Worm (Caenorhabditis elegans) whole organism, L4 larva: Measurements from ENCODE around the gene ZK1073.2.

Experiments
- T26A8.4 ChIP-seq: fragments of 200-800 bp; sonication (Bioruptor generic); IDR thresholded peaks from 2 replicates; pipeline ENCODE4 v1.3.6; 2022; ENCODE audit warnings: missing genetic modification characterization, missing compliant biosample characterization
- Y5F2A.4 ChIP-seq: fragments of 200-800 bp; sonication (Bioruptor generic); optimal IDR thresholded peaks from 2 replicates; lab custom pipeline; 2018; ENCODE audit warnings: mild to moderate bottlenecking, missing genetic modification characterization, missing compliant biosample characterization
- ZK337.2 ChIP-seq: fragments of 200-800 bp; sonication (Bioruptor generic); IDR thresholded peaks from 2 replicates; pipeline ENCODE4 v1.3.6; 2022; ENCODE audit warnings: missing genetic modification reagents, missing genetic modification characterization, missing compliant biosample characterization
- aly-2 ChIP-seq: sonication (generic microtip); optimal IDR thresholded peaks from 2 replicates; lab custom pipeline; 2018; ENCODE audit warnings: missing biosample characterization, missing genetic modification characterization
- attf-4 ChIP-seq: sonication (generic microtip); optimal IDR thresholded peaks from 3 replicates; lab custom pipeline; 2017; ENCODE audit warnings: missing biosample characterization, missing genetic modification characterization
- ceh-28 ChIP-seq: fragments of 150-350 bp; optimal IDR thresholded peaks from 2 replicates; lab custom pipeline; 2014; ENCODE audit warnings: missing biosample characterization, missing genetic modification reagents, missing genetic modification characterization
- cey-2 ChIP-seq: sonication (generic microtip); optimal IDR thresholded peaks from 3 replicates; lab custom pipeline; 2017; ENCODE audit warnings: missing genetic modification characterization, mild to moderate bottlenecking, missing compliant biosample characterization, antibody characterized with exemption, borderline replicate concordance; ENCODE audit not compliant: insufficient read depth
- daf-12 ChIP-seq: fragments of 150-350 bp; optimal IDR thresholded peaks from 2 replicates; lab custom pipeline; 2014; ENCODE audit warnings: missing biosample characterization, missing genetic modification reagents, missing genetic modification characterization
- daf-16 ChIP-seq, 3 experiments: sonication (generic microtip); optimal IDR thresholded peaks; 2 replicates each; lab custom pipeline; 2016 to 2017; ENCODE audit warnings: missing genetic modification characterization in 3 of 3, missing genetic modification reagents in 3 of 3, mild to moderate bottlenecking in 2 of 3, missing compliant biosample characterization in 2 of 3, missing biosample characterization in 1 of 3, moderate library complexity in 1 of 3
- dmd-6 ChIP-seq: fragments of 200-800 bp; sonication (Bioruptor generic); IDR thresholded peaks from 2 replicates; pipeline ENCODE4 v1.3.6; 2022; ENCODE audit warnings: missing genetic modification reagents, missing genetic modification characterization, missing compliant biosample characterization
- dmd-9 ChIP-seq: fragments of 200-800 bp; sonication (Bioruptor generic); IDR thresholded peaks from 2 replicates; pipeline ENCODE4 v1.3.6; 2022; ENCODE audit warnings: missing genetic modification reagents, missing genetic modification characterization, missing compliant biosample characterization
- dpl-1 ChIP-seq: fragments of 150-350 bp; optimal IDR thresholded peaks from 2 replicates; lab custom pipeline; 2014; ENCODE audit warnings: missing biosample characterization, missing genetic modification reagents, missing genetic modification characterization
- dve-1 ChIP-seq: sonication (generic microtip); optimal IDR thresholded peaks from 2 replicates; lab custom pipeline; 2017; ENCODE audit warnings: antibody characterized with exemption, mild to moderate bottlenecking, missing genetic modification characterization, missing compliant biosample characterization; ENCODE audit not compliant: insufficient read depth
- egl-43 ChIP-seq: fragments of 200-800 bp; sonication (Bioruptor generic); IDR thresholded peaks from 2 replicates; pipeline ENCODE4 v1.3.6; 2022; ENCODE audit warnings: missing genetic modification reagents, missing genetic modification characterization, missing compliant biosample characterization
- fos-1 ChIP-seq: fragments of 150-350 bp; optimal IDR thresholded peaks from 2 replicates; lab custom pipeline; 2014; ENCODE audit warnings: missing biosample characterization, missing genetic modification characterization
- hif-1 ChIP-seq, 2 experiments: sonication (generic microtip); optimal IDR thresholded peaks; 2 replicates each; lab custom pipeline; 2016 to 2017; ENCODE audit warnings: missing compliant biosample characterization in 2 of 2, missing genetic modification characterization in 2 of 2, missing genetic modification reagents in 2 of 2, missing genotype in 2 of 2, mild to moderate bottlenecking in 1 of 2
- hlh-11 ChIP-seq: fragments of 200-800 bp; sonication (Bioruptor generic); optimal IDR thresholded peaks from 2 replicates; lab custom pipeline; 2018; ENCODE audit warnings: mild to moderate bottlenecking, missing genetic modification characterization, missing compliant biosample characterization
- hlh-30 ChIP-seq: sonication (generic microtip); optimal IDR thresholded peaks from 2 replicates; lab custom pipeline; 2017; ENCODE audit warnings: antibody characterized with exemption, mild to moderate bottlenecking, missing genetic modification characterization, missing compliant biosample characterization; ENCODE audit not compliant: insufficient read depth
- hmg-1.1 ChIP-seq: fragments of 200-800 bp; sonication (Bioruptor generic); IDR thresholded peaks from 2 replicates; pipeline ENCODE4 v1.3.6; 2022; ENCODE audit warnings: missing genetic modification reagents, missing genetic modification characterization, missing compliant biosample characterization
- lim-7 ChIP-seq: fragments of 200-800 bp; sonication (Bioruptor generic); IDR thresholded peaks from 2 replicates; pipeline ENCODE4 v1.3.6; 2022; ENCODE audit warnings: missing genetic modification characterization, missing compliant biosample characterization
- lin-13 ChIP-seq: fragments of 150-350 bp; optimal IDR thresholded peaks from 2 replicates; lab custom pipeline; 2014; ENCODE audit warnings: missing biosample characterization, missing genetic modification reagents, missing genetic modification characterization
- lin-15B ChIP-seq: fragments of 150-350 bp; sonication (generic microtip); optimal IDR thresholded peaks from 3 replicates; lab custom pipeline; 2014; ENCODE audit warnings: missing biosample characterization, missing genetic modification characterization
- lin-39 ChIP-seq: fragments of 150-350 bp; optimal IDR thresholded peaks from 2 replicates; lab custom pipeline; 2014; ENCODE audit warnings: missing biosample characterization, missing genetic modification reagents, missing genetic modification characterization
- lir-3 ChIP-seq: sonication (generic microtip); optimal IDR thresholded peaks from 2 replicates; lab custom pipeline; 2016; ENCODE audit warnings: mild to moderate bottlenecking, missing genetic modification characterization, missing compliant biosample characterization
- lsy-2 ChIP-seq, 2 experiments: fragments of 150-350 bp in 1 of 2; sonication (generic microtip) in 1 of 2; optimal IDR thresholded peaks; 2 replicates each; lab custom pipeline; 2014 to 2017; ENCODE audit warnings: missing biosample characterization in 2 of 2, missing genetic modification characterization in 2 of 2
- mdl-1 ChIP-seq, 2 experiments: fragments of 150-350 bp in 1 of 2; sonication (generic microtip) in 1 of 2; optimal IDR thresholded peaks; 2 replicates each; lab custom pipeline; 2014 to 2017; ENCODE audit warnings: missing biosample characterization in 2 of 2, missing genetic modification characterization in 2 of 2
- mdt-29 ChIP-seq: fragments of 200-800 bp; sonication (Bioruptor generic); IDR thresholded peaks from 2 replicates; pipeline ENCODE4 v1.3.6; 2022; ENCODE audit warnings: missing genetic modification reagents, missing genetic modification characterization, missing compliant biosample characterization
- mes-2 ChIP-seq: sonication (generic microtip); optimal IDR thresholded peaks from 2 replicates; lab custom pipeline; 2016; ENCODE audit warnings: missing genotype, mild to moderate bottlenecking, missing genetic modification characterization, missing compliant biosample characterization; ENCODE audit not compliant: poor library complexity, severe bottlenecking
- nhr-10 ChIP-seq: fragments of 150-350 bp; optimal IDR thresholded peaks from 2 replicates; lab custom pipeline; 2014; ENCODE audit warnings: missing biosample characterization, missing genetic modification characterization
- nhr-102 ChIP-seq: sonication (generic microtip); optimal IDR thresholded peaks from 2 replicates; lab custom pipeline; 2016; ENCODE audit warnings: mild to moderate bottlenecking, missing genetic modification characterization, moderate library complexity, missing compliant biosample characterization
- nhr-237 ChIP-seq: sonication (generic microtip); optimal IDR thresholded peaks from 2 replicates; lab custom pipeline; 2017; ENCODE audit warnings: missing biosample characterization, missing genetic modification characterization
- nhr-25 ChIP-seq: sonication (generic microtip); optimal IDR thresholded peaks from 2 replicates; lab custom pipeline; 2017; ENCODE audit warnings: missing genetic modification characterization, mild to moderate bottlenecking, missing compliant biosample characterization, antibody characterized with exemption, moderate library complexity, borderline replicate concordance; ENCODE audit not compliant: insufficient read depth
- nhr-28 ChIP-seq: fragments of 150-350 bp; optimal IDR thresholded peaks from 2 replicates; lab custom pipeline; 2014; ENCODE audit warnings: missing biosample characterization, missing genetic modification characterization
- nhr-41 ChIP-seq: fragments of 200-800 bp; sonication (Bioruptor generic); IDR thresholded peaks from 2 replicates; pipeline ENCODE4 v1.3.6; 2022; ENCODE audit warnings: missing genetic modification reagents, missing genetic modification characterization, missing compliant biosample characterization
- nhr-48 ChIP-seq: sonication (generic microtip); optimal IDR thresholded peaks from 2 replicates; lab custom pipeline; 2016; ENCODE audit warnings: mild to moderate bottlenecking, missing genetic modification characterization, missing compliant biosample characterization
- nhr-77 ChIP-seq: fragments of 150-350 bp; optimal IDR thresholded peaks from 2 replicates; lab custom pipeline; 2014; ENCODE audit warnings: missing biosample characterization, missing genetic modification characterization
- php-3 ChIP-seq: fragments of 200-800 bp; sonication (Bioruptor generic); IDR thresholded peaks from 2 replicates; pipeline ENCODE4 v1.3.6; 2022; ENCODE audit warnings: missing genetic modification reagents, missing genetic modification characterization, missing compliant biosample characterization
- pqm-1 ChIP-seq: sonication (generic microtip); optimal IDR thresholded peaks from 2 replicates; lab custom pipeline; 2017; ENCODE audit warnings: missing biosample characterization, missing genetic modification characterization
- skn-1 ChIP-seq: fragments of 150-350 bp; optimal IDR thresholded peaks from 2 replicates; lab custom pipeline; 2014; ENCODE audit warnings: missing biosample characterization, missing genetic modification characterization
- snpc-4 ChIP-seq: fragments of 150-350 bp; optimal IDR thresholded peaks from 2 replicates; lab custom pipeline; 2014; ENCODE audit warnings: missing biosample characterization, missing genetic modification characterization
- unc-130 ChIP-seq: sonication (generic microtip); optimal IDR thresholded peaks from 2 replicates; lab custom pipeline; 2016; ENCODE audit warnings: missing genetic modification reagents, missing genetic modification characterization, missing compliant biosample characterization
- unc-62 ChIP-seq, 3 experiments: fragments of 150-350 bp in 1 of 3; sonication (generic microtip); optimal IDR thresholded peaks in 2 of 3; peaks in 1 of 3; 1 replicate in 1 of 3; 2 replicates in 2 of 3; lab custom pipeline; 2014 to 2017; ENCODE audit warnings: missing biosample characterization in 3 of 3, missing genetic modification characterization in 3 of 3, missing genetic modification reagents in 3 of 3, missing genotype in 1 of 3
- zag-1 ChIP-seq: fragments of 150-350 bp; optimal IDR thresholded peaks from 2 replicates; lab custom pipeline; 2014; ENCODE audit warnings: missing biosample characterization, missing genetic modification characterization
- zip-11 ChIP-seq: fragments of 200-800 bp; sonication (Bioruptor generic); IDR thresholded peaks from 2 replicates; pipeline ENCODE4 v1.3.6; 2022; ENCODE audit warnings: missing genetic modification characterization, missing compliant biosample characterization
- zip-2 ChIP-seq: fragments of 150-350 bp; optimal IDR thresholded peaks from 2 replicates; lab custom pipeline; 2014; ENCODE audit warnings: missing biosample characterization, missing genetic modification characterization
- ztf-11 ChIP-seq: fragments of 150-350 bp; optimal IDR thresholded peaks from 2 replicates; lab custom pipeline; 2014; ENCODE audit warnings: missing biosample characterization, missing genetic modification characterization
- ztf-7 ChIP-seq: fragments of 150-350 bp; optimal IDR thresholded peaks from 2 replicates; lab custom pipeline; 2014; ENCODE audit warnings: missing biosample characterization, missing genetic modification characterization

ZK1073.2 gene

ce11 chrX:16130213-16130612 lies 26.7 kb downstream of the ZK1073.2 start:
- TF ChIP-seq dmd-6 (GFP tag; lab: Robert Waterston, UW) (0 out of 2 replicates have a peak, but pooled peaks have one; percentile 7), nhr-28 (peak; percentile 78), Y5F2A.4 (GFP tag; lab: Kevin White, UChicago) (no peak), hlh-11 (tag; lab: Kevin White, UChicago) (peak; percentile 34), pqm-1 (peak; percentile 68), lin-13 (GFP tag; lab: Kevin White, UChicago) (no peak), hif-1 (tag; optimal IDR thresholded peaks at IDR 0.05; lab: Kevin White, UChicago) (peak in 1 of 2 experiments; percentile 37), nhr-77 (peak; percentile 40), lir-3 (no peak), php-3 (GFP tag; lab: Robert Waterston, UW) (peak; percentile 54; the same call in 1 of the 2 replicates), hlh-30 (tag; lab: Kevin White, UChicago) (peak; percentile 5), mdl-1 (tag; optimal IDR thresholded peaks at IDR 0.05; lab: Kevin White, UChicago) (peak in 1 of 2 experiments; percentile 50), mdt-29 (GFP tag; lab: Robert Waterston, UW) (no peak), dve-1 (tag; lab: Kevin White, UChicago) (peak; percentile 72), nhr-48 (tag; lab: Kevin White, UChicago) (no peak), daf-16 (GFP tag; optimal IDR thresholded peaks at IDR 0.05; lab: Kevin White, UChicago) (no peak), daf-16 (tag; optimal IDR thresholded peaks at IDR 0.05; lab: Kevin White, UChicago) (peak; percentile 98), unc-62 (GFP tag; optimal IDR thresholded peaks at IDR 0.05 in 1 of 2; lab: Kevin White, UChicago) (peak in 1 of 2 experiments; percentile 89), unc-62 (tag; optimal IDR thresholded peaks at IDR 0.05; lab: Kevin White, UChicago) (no peak)
- TF ChIP-seq, all 104 proteins: peak for 12

- TF ChIP-seq dmd-9 (no peak), dmd-6 (GFP tag; lab: Robert Waterston, UW) (peak; percentile 74), lin-39 (tag; lab: Kevin White, UChicago) (no peak), hmg-1.1 (GFP tag; lab: Robert Waterston, UW) (peak; percentile 35), nhr-10 (tag; lab: Kevin White, UChicago) (peak; percentile 35), ztf-11 (tag; lab: Kevin White, UChicago) (no peak), ceh-28 (tag; lab: Kevin White, UChicago) (no peak), nhr-237 (tag; lab: Kevin White, UChicago) (no peak), unc-130 (GFP tag; lab: Kevin White, UChicago) (no peak), cey-2 (no peak), ztf-7 (tag; lab: Kevin White, UChicago) (no peak), nhr-25 (tag; lab: Kevin White, UChicago) (no peak), lin-15B (tag; lab: Kevin White, UChicago) (no peak), mes-2 (tag; lab: Kevin White, UChicago) (no peak), unc-62 (GFP tag; optimal IDR thresholded peaks at IDR 0.05 in 1 of 2; lab: Kevin White, UChicago) (no peak), unc-62 (tag; optimal IDR thresholded peaks at IDR 0.05; lab: Kevin White, UChicago) (no peak), pqm-1 (peak; percentile 21), skn-1 (tag; lab: Kevin White, UChicago) (no peak), daf-12 (no peak), lim-7 (no peak), aly-2 (tag; lab: Kevin White, UChicago) (no peak), zip-11 (GFP tag; lab: Robert Waterston, UW) (no peak), nhr-41 (GFP tag; lab: Robert Waterston, UW) (no peak), lsy-2 (tag; optimal IDR thresholded peaks at IDR 0.05; lab: Kevin White, UChicago) (peak in 1 of 2 experiments; percentile 45), zip-2 (tag; lab: Kevin White, UChicago) (no peak), snpc-4 (no peak), mdt-29 (GFP tag; lab: Robert Waterston, UW) (0 out of 2 replicates have a peak, but pooled peaks have one; percentile 35), hlh-11 (tag; lab: Kevin White, UChicago) (peak; percentile 86), nhr-102 (peak; percentile 14), ZK337.2 (GFP tag; lab: Robert Waterston, UW) (no peak), lin-13 (GFP tag; lab: Kevin White, UChicago) (peak; percentile 3), fos-1 (tag; lab: Kevin White, UChicago) (no peak), attf-4 (tag; lab: Kevin White, UChicago) (no peak), dpl-1 (GFP tag; lab: Kevin White, UChicago) (peak; percentile 4), T26A8.4 (GFP tag; lab: Robert Waterston, UW) (0 out of 2 replicates have a peak, but pooled peaks have one; percentile 38), egl-43 (GFP tag; lab: Robert Waterston, UW) (peak; percentile 71; the same call in 1 of the 2 replicates), zag-1 (tag; lab: Kevin White, UChicago) (no peak)
Observed at ce11 chrX:16131044-16131443, 27.5 kb downstream of the ZK1073.2 start.
